Worm (Caenorhabditis elegans) whole organism, young adult: Measurements from ENCODE around the gene bre-5.
A peak's percentile ranks its signal among the peaks of the same experiment; 100 is the strongest.

ENCODE experiments used
- F39B2.1 ChIP-seq: fragments of 200-800 bp; sonication (Bioruptor generic); IDR thresholded peaks from 2 replicates; pipeline ENCODE4 v1.3.6; 2022; ENCODE audit warnings: missing genetic modification reagents, missing genetic modification characterization, missing compliant biosample characterization
- F49E8.2 ChIP-seq: sonication (generic microtip); optimal IDR thresholded peaks from 3 replicates; lab custom pipeline; 2017; ENCODE audit warnings: missing genetic modification characterization, mild to moderate bottlenecking, missing compliant biosample characterization, antibody characterized with exemption, moderate library complexity; ENCODE audit not compliant: insufficient read depth
- F57A8.1 ChIP-seq: fragments of 200-800 bp; sonication (Bioruptor generic); optimal IDR thresholded peaks from 2 replicates; lab custom pipeline; 2018; ENCODE audit warnings: mild to moderate bottlenecking, missing genetic modification characterization, moderate library complexity, missing compliant biosample characterization
- Y53G8AR.9 ChIP-seq: fragments of 200-800 bp; sonication (Bioruptor generic); conservative IDR thresholded peaks from 2 replicates; pipeline ENCODE4 v1.3.6; 2022; ENCODE audit warnings: missing genetic modification reagents, missing genetic modification characterization, missing compliant biosample characterization
- Y79H2A.3 ChIP-seq: fragments of 200-800 bp; sonication (Bioruptor generic); conservative IDR thresholded peaks from 2 replicates; pipeline ENCODE4 v1.3.6; 2022; ENCODE audit warnings: missing genetic modification reagents, missing genetic modification characterization, missing compliant biosample characterization
- akir-1 ChIP-seq: fragments of 200-800 bp; sonication (Bioruptor generic); optimal IDR thresholded peaks from 2 replicates; lab custom pipeline; 2018; ENCODE audit warnings: mild to moderate bottlenecking, missing genetic modification characterization, moderate library complexity, missing compliant biosample characterization
- ama-1 ChIP-seq, 3 experiments: fragments of 150-350 bp in 1 of 3; sonication (generic microtip) in 2 of 3; optimal IDR thresholded peaks; 2 replicates each; lab custom pipeline; 2014 to 2018; ENCODE audit warnings: missing biosample characterization in 2 of 3, missing genetic modification characterization in 2 of 3, missing genetic modification reagents in 2 of 3
- aptf-3 ChIP-seq: fragments of 200-800 bp; sonication (Bioruptor generic); IDR thresholded peaks from 2 replicates; pipeline ENCODE4 v1.3.6; 2022; ENCODE audit warnings: missing genetic modification characterization, missing compliant biosample characterization
- atf-7 ChIP-seq: sonication (generic microtip); optimal IDR thresholded peaks from 2 replicates; lab custom pipeline; 2017; ENCODE audit warnings: mild to moderate bottlenecking, missing genetic modification characterization, missing compliant biosample characterization
- athp-1 ChIP-seq: sonication (generic microtip); optimal IDR thresholded peaks from 2 replicates; lab custom pipeline; 2017; ENCODE audit warnings: mild to moderate bottlenecking, missing genetic modification characterization, missing compliant biosample characterization
- attf-5 ChIP-seq: fragments of 200-800 bp; sonication (Bioruptor generic); optimal IDR thresholded peaks from 2 replicates; lab custom pipeline; 2018; ENCODE audit warnings: mild to moderate bottlenecking, missing genetic modification characterization, missing compliant biosample characterization
- bed-2 ChIP-seq: fragments of 200-800 bp; sonication (Bioruptor generic); IDR thresholded peaks from 2 replicates; pipeline ENCODE4 v1.3.6; 2022; ENCODE audit warnings: missing genetic modification reagents, missing genetic modification characterization, missing compliant biosample characterization
- cebp-1 ChIP-seq, 2 experiments: fragments of 200-800 bp in 1 of 2; sonication (Bioruptor generic) in 1 of 2; sonication (generic microtip) in 1 of 2; IDR thresholded peaks in 1 of 2; optimal IDR thresholded peaks in 1 of 2; 2 replicates each; pipeline versions ENCODE4 v1.3.6 to Lab custom; 2017 to 2022; ENCODE audit warnings: missing compliant biosample characterization in 2 of 2, missing genetic modification characterization in 2 of 2, mild to moderate bottlenecking in 1 of 2, missing genetic modification reagents in 1 of 2, moderate library complexity in 1 of 2
- ceh-79 ChIP-seq: sonication (generic microtip); optimal IDR thresholded peaks from 2 replicates; lab custom pipeline; 2017; ENCODE audit warnings: mild to moderate bottlenecking, missing genetic modification characterization, missing compliant biosample characterization
- chd-7 ChIP-seq: sonication (generic microtip); optimal IDR thresholded peaks from 2 replicates; lab custom pipeline; 2016; ENCODE audit warnings: mild to moderate bottlenecking, missing genetic modification characterization, moderate library complexity, missing compliant biosample characterization
- dox-1 ChIP-seq: fragments of 200-800 bp; sonication (Bioruptor generic); IDR thresholded peaks from 2 replicates; pipeline ENCODE4 v1.3.6; 2022; ENCODE audit warnings: missing genetic modification reagents, missing genetic modification characterization, missing compliant biosample characterization
- dpl-1 ChIP-seq: fragments of 150-350 bp; optimal IDR thresholded peaks from 2 replicates; lab custom pipeline; 2014; ENCODE audit warnings: missing biosample characterization, missing genetic modification reagents, missing genetic modification characterization
- ekl-4 ChIP-seq: fragments of 200-800 bp; sonication (Bioruptor generic); IDR thresholded peaks from 2 replicates; pipeline ENCODE4 v1.3.6; 2022; ENCODE audit warnings: missing genetic modification reagents, missing genetic modification characterization, missing compliant biosample characterization
- hlh-26 ChIP-seq: fragments of 200-800 bp; sonication (Bioruptor generic); conservative IDR thresholded peaks from 2 replicates; pipeline ENCODE4 v1.3.6; 2022; ENCODE audit warnings: missing genetic modification reagents, missing genetic modification characterization, missing compliant biosample characterization
- hrde-1 ChIP-seq: sonication (generic microtip); optimal IDR thresholded peaks from 2 replicates; lab custom pipeline; 2016; ENCODE audit warnings: missing genetic modification characterization, mild to moderate bottlenecking, missing compliant biosample characterization, moderate library complexity, missing genotype, missing genetic modification reagents, borderline replicate concordance
- let-526 ChIP-seq: fragments of 200-800 bp; sonication (Bioruptor generic); IDR thresholded peaks from 2 replicates; pipeline ENCODE4 v1.3.6; 2022; ENCODE audit warnings: missing genetic modification reagents, missing genetic modification characterization, missing compliant biosample characterization
- lin-26 ChIP-seq: fragments of 200-800 bp; sonication (Bioruptor generic); IDR thresholded peaks from 2 replicates; pipeline ENCODE4 v1.3.6; 2022; ENCODE audit warnings: missing genetic modification reagents, missing genetic modification characterization, missing compliant biosample characterization
- lin-54 ChIP-seq: fragments of 200-800 bp; sonication (Bioruptor generic); optimal IDR thresholded peaks from 2 replicates; lab custom pipeline; 2018; ENCODE audit warnings: mild to moderate bottlenecking, missing genetic modification characterization, missing compliant biosample characterization
- lir-1 ChIP-seq: fragments of 200-800 bp; sonication (Bioruptor generic); conservative IDR thresholded peaks from 2 replicates; pipeline ENCODE4 v1.3.6; 2022; ENCODE audit warnings: missing genetic modification reagents, missing genetic modification characterization, missing compliant biosample characterization
- lsl-1 ChIP-seq: fragments of 200-800 bp; sonication (Bioruptor generic); optimal IDR thresholded peaks from 2 replicates; lab custom pipeline; 2018; ENCODE audit warnings: mild to moderate bottlenecking, missing genetic modification characterization, moderate library complexity, missing compliant biosample characterization
- mel-28 ChIP-seq: sonication (generic microtip); optimal IDR thresholded peaks from 2 replicates; lab custom pipeline; 2016; ENCODE audit warnings: borderline replicate concordance, mild to moderate bottlenecking, missing genetic modification characterization, missing compliant biosample characterization
- mxl-1 ChIP-seq: sonication (generic microtip); optimal IDR thresholded peaks from 2 replicates; lab custom pipeline; 2016; ENCODE audit warnings: missing genetic modification characterization, missing compliant biosample characterization
- nfya-1 ChIP-seq: sonication (generic microtip); optimal IDR thresholded peaks from 2 replicates; lab custom pipeline; 2017; ENCODE audit warnings: antibody characterized with exemption, missing compliant biosample characterization, missing genetic modification characterization, borderline replicate concordance; ENCODE audit not compliant: insufficient read depth
- nfya-2 ChIP-seq: fragments of 200-800 bp; sonication (Bioruptor generic); IDR thresholded peaks from 2 replicates; pipeline ENCODE4 v1.3.6; 2022; ENCODE audit warnings: missing genetic modification reagents, missing genetic modification characterization, missing compliant biosample characterization
- nhr-27 ChIP-seq: fragments of 200-800 bp; sonication (Bioruptor generic); optimal IDR thresholded peaks from 2 replicates; lab custom pipeline; 2018; ENCODE audit warnings: mild to moderate bottlenecking, missing genetic modification characterization, moderate library complexity, missing compliant biosample characterization
- pbrm-1 ChIP-seq: fragments of 200-800 bp; sonication (Bioruptor generic); IDR thresholded peaks from 2 replicates; pipeline ENCODE4 v1.3.6; 2022; ENCODE audit warnings: missing genetic modification reagents, missing genetic modification characterization, missing compliant biosample characterization
- rcor-1 ChIP-seq: fragments of 200-800 bp; sonication (Bioruptor generic); IDR thresholded peaks from 2 replicates; pipeline ENCODE4 v1.3.6; 2022; ENCODE audit warnings: missing genetic modification reagents, missing genetic modification characterization, missing compliant biosample characterization
- rec-8 ChIP-seq, 2 experiments: sonication (generic microtip); optimal IDR thresholded peaks; 2 replicates each; lab custom pipeline; 2016; ENCODE audit warnings: mild to moderate bottlenecking in 2 of 2, missing genetic modification characterization in 2 of 2, missing genetic modification reagents in 2 of 2, missing genotype in 2 of 2, missing biosample characterization in 1 of 2, missing compliant biosample characterization in 1 of 2, moderate library complexity in 1 of 2
- snpc-1.1 ChIP-seq: sonication (generic microtip); optimal IDR thresholded peaks from 2 replicates; lab custom pipeline; 2017; ENCODE audit warnings: missing genetic modification characterization, mild to moderate bottlenecking, missing compliant biosample characterization, antibody characterized with exemption, moderate library complexity, missing genotype, missing genetic modification reagents; ENCODE audit not compliant: insufficient read depth
- snpc-4 ChIP-seq, 5 experiments: fragments of 150-350 bp in 1 of 5; sonication (generic microtip) in 4 of 5; optimal IDR thresholded peaks; 2 replicates each; lab custom pipeline; 2014 to 2018; ENCODE audit warnings: missing genetic modification characterization in 5 of 5, missing biosample characterization in 3 of 5, antibody characterized with exemption in 2 of 5, mild to moderate bottlenecking in 2 of 5, missing compliant biosample characterization in 2 of 5, missing genotype in 2 of 5, moderate library complexity in 2 of 5, missing genetic modification reagents in 1 of 5
- somi-1 ChIP-seq: fragments of 200-800 bp; sonication (Bioruptor generic); optimal IDR thresholded peaks from 2 replicates; lab custom pipeline; 2018; ENCODE audit warnings: mild to moderate bottlenecking, missing genetic modification characterization, missing compliant biosample characterization
- tbp1 ChIP-seq: fragments of 200-800 bp; sonication (Bioruptor generic); optimal IDR thresholded peaks from 2 replicates; lab custom pipeline; 2018; ENCODE audit warnings: mild to moderate bottlenecking, missing genetic modification characterization, missing compliant biosample characterization
- unc-130 ChIP-seq: sonication (generic microtip); optimal IDR thresholded peaks from 2 replicates; lab custom pipeline; 2016; ENCODE audit warnings: missing genetic modification reagents, missing genetic modification characterization, missing compliant biosample characterization
- xnd-1 ChIP-seq: sonication (generic microtip); optimal IDR thresholded peaks from 2 replicates; lab custom pipeline; 2016; ENCODE audit warnings: missing genotype, missing genetic modification reagents, missing genetic modification characterization, missing compliant biosample characterization

bre-5 gene

ce11 chrIV:12086498-12086897, 35.5 kb upstream of the bre-5 start (continued):
- TF ChIP-seq ceh-79 (peak; percentile 88), ama-1 (optimal IDR thresholded peaks at IDR 0.05; lab: Kevin White, UChicago) (no peak), ama-1 (GFP tag; optimal IDR thresholded peaks at IDR 0.05; lab: Kevin White, UChicago) (peak in 1 of 2 experiments; percentile 75), unc-130 (peak; percentile 66), chd-7 (tag; lab: Kevin White, UChicago) (peak; percentile 91), nfya-2 (GFP tag; lab: Robert Waterston, UW) (no peak), bed-2 (peak; percentile 79), nhr-27 (tag; lab: Kevin White, UChicago) (no peak), mel-28 (no peak), Y79H2A.3 (GFP tag; lab: Robert Waterston, UW) (no peak)

- TF ChIP-seq rec-8 (tag; optimal IDR thresholded peaks at IDR 0.05; lab: Kevin White, UChicago) (no peak), F57A8.1 (GFP tag; lab: Kevin White, UChicago) (no peak), cebp-1 (GFP tag; IDR thresholded peaks at IDR 0.05; lab: Robert Waterston, UW) (no peak), cebp-1 (tag; optimal IDR thresholded peaks at IDR 0.05; lab: Kevin White, UChicago) (no peak), tbp1 (no peak), mel-28 (no peak), aptf-3 (no peak), ekl-4 (GFP tag; lab: Robert Waterston, UW) (no peak), lir-1 (no peak), F49E8.2 (tag; lab: Kevin White, UChicago) (no peak), rcor-1 (no peak)
Observed at ce11 chrIV:12085120-12085519, 34.1 kb upstream of the bre-5 start, which contains the start of gene rbm-34. TSS of gene rbm-34 (plus strand) at chrIV:12085420.

ce11 chrIV:12084587-12084986, 33.6 kb upstream of the bre-5 start:
- TF ChIP-seq hlh-26 (GFP tag; lab: Robert Waterston, UW) (no peak), xnd-1 (no peak), somi-1 (GFP tag; lab: Kevin White, UChicago) (no peak), hrde-1 (tag; lab: Kevin White, UChicago) (peak; percentile 65), lin-26 (GFP tag; lab: Robert Waterston, UW) (no peak), lsl-1 (GFP tag; lab: Kevin White, UChicago) (no peak), akir-1 (GFP tag; lab: Kevin White, UChicago) (no peak), dox-1 (GFP tag; lab: Robert Waterston, UW) (peak; percentile 20; the same call in 1 of the 2 replicates)

ce11 chrIV:12084178-12084577, 33.2 kb upstream of the bre-5 start, which contains the start of gene repo-1:
TSS of gene repo-1 (plus strand) at chrIV:12084478.
- no peak for TF ChIP-seq chd-7 (tag; lab: Kevin White, UChicago)
- 0 out of 2 replicates have a peak, but pooled peaks have one; percentile 27 for TF ChIP-seq Y53G8AR.9

- TF ChIP-seq snpc-4 (GFP tag; optimal IDR thresholded peaks at IDR 0.05; lab: Kevin White, UChicago) (no peak), snpc-4 (tag; optimal IDR thresholded peaks at IDR 0.05; lab: Kevin White, UChicago) (no peak), snpc-1.1 (tag; lab: Kevin White, UChicago) (no peak), lsl-1 (GFP tag; lab: Kevin White, UChicago) (no peak), mxl-1 (no peak), let-526 (GFP tag; lab: Robert Waterston, UW) (no peak), nfya-2 (GFP tag; lab: Robert Waterston, UW) (no peak), attf-5 (GFP tag; lab: Kevin White, UChicago) (no peak), lin-26 (GFP tag; lab: Robert Waterston, UW) (no peak), F49E8.2 (tag; lab: Kevin White, UChicago) (no peak), ekl-4 (GFP tag; lab: Robert Waterston, UW) (no peak), dpl-1 (GFP tag; lab: Kevin White, UChicago) (no peak), F57A8.1 (GFP tag; lab: Kevin White, UChicago) (no peak), F39B2.1 (GFP tag; lab: Robert Waterston, UW) (no peak), ceh-79 (no peak), tbp1 (no peak), nfya-1 (no peak), athp-1 (tag; lab: Kevin White, UChicago) (no peak), pbrm-1 (GFP tag; lab: Robert Waterston, UW) (no peak), atf-7 (tag; lab: Kevin White, UChicago) (no peak), lin-54 (GFP tag; lab: Kevin White, UChicago) (no peak)
Observed at ce11 chrIV:12080807-12081206, 29.8 kb upstream of the bre-5 start.
